Worm (Caenorhabditis elegans) whole organism, midembryonic: Measurements from ENCODE around the gene kel-1.

Source experiments
- cog-1 ChIP-seq: sonication (generic microtip); optimal IDR thresholded peaks from 2 replicates; lab custom pipeline; 2016; ENCODE audit warnings: missing genetic modification characterization, missing compliant biosample characterization
- flt-1 ChIP-seq: fragments of 200-800 bp; sonication (Bioruptor generic); IDR thresholded peaks from 2 replicates; pipeline ENCODE4 v1.3.6; 2022; ENCODE audit warnings: missing genetic modification characterization, missing compliant biosample characterization
- klf-2 ChIP-seq: fragments of 200-800 bp; sonication (Bioruptor generic); conservative IDR thresholded peaks from 2 replicates; pipeline ENCODE4 v1.3.6; 2022; ENCODE audit warnings: missing genetic modification reagents, missing genetic modification characterization, missing compliant biosample characterization
- tab-1 ChIP-seq: fragments of 200-800 bp; sonication (Bioruptor generic); IDR thresholded peaks from 2 replicates; pipeline ENCODE4 v1.3.6; 2022; ENCODE audit warnings: missing genetic modification characterization, missing compliant biosample characterization
- ztf-23 ChIP-seq: fragments of 200-800 bp; sonication (Bioruptor generic); IDR thresholded peaks from 2 replicates; pipeline ENCODE4 v1.3.6; 2022; ENCODE audit warnings: missing genetic modification reagents, missing genetic modification characterization, missing compliant biosample characterization
- ztf-29 ChIP-seq: fragments of 200-800 bp; sonication (Bioruptor generic); IDR thresholded peaks from 2 replicates; pipeline ENCODE4 v1.3.6; 2022; ENCODE audit warnings: missing genetic modification reagents, missing genetic modification characterization, missing compliant biosample characterization

ce11 chrII:11729757-11730535 is 41.2 kb downstream of the kel-1 start:
- TF ChIP-seq ztf-23, result no peak
- TF ChIP-seq tab-1, result no peak
- no peak for TF ChIP-seq flt-1 (GFP tag; lab: Robert Waterston, UW)
- TF ChIP-seq cog-1 (tag; lab: Kevin White, UChicago), result no peak
- no peak for TF ChIP-seq ztf-29 (GFP tag; lab: Robert Waterston, UW)
- no peak for TF ChIP-seq klf-2
